Worm (Caenorhabditis elegans): ENCODE measurements around the gene ttc-17.

ce11 chrV:8940419-8940818, 16.4 kb upstream of the ttc-17 start:
- no peak for TF ChIP-seq mdl-1 (tag; optimal IDR thresholded peaks at IDR 0.05)
- TF ChIP-seq nhr-12 (tag; optimal IDR thresholded peaks at IDR 0.05), result no peak
- TF ChIP-seq unc-62 (GFP tag; optimal IDR thresholded peaks at IDR 0.05), result no peak
- TF ChIP-seq ztf-11 (tag; optimal IDR thresholded peaks at IDR 0.05), result no peak

All from whole organism, L1 larva.